Fruit fly (Drosophila melanogaster): ENCODE measurements around the gene CG17195.

- no peak for TF ChIP-seq tai (GFP tag; optimal IDR thresholded peaks at IDR 0.05)
- no peak for TF ChIP-seq foxo (GFP tag; optimal IDR thresholded peaks at IDR 0.05)
- no peak for TF ChIP-seq CG9705 (GFP tag; optimal IDR thresholded peaks at IDR 0.05)
- no peak for TF ChIP-seq pan (optimal IDR thresholded peaks at IDR 0.05)
- no peak for TF ChIP-seq psq (GFP tag; optimal IDR thresholded peaks at IDR 0.05)
- TF ChIP-seq Hr83 (GFP tag; optimal IDR thresholded peaks at IDR 0.05; ENCODE audit: poor library complexity, severe bottlenecking) = no peak
- no peak for TF ChIP-seq dsf (GFP tag; optimal IDR thresholded peaks at IDR 0.05; ENCODE audit: borderline replicate concordance)
- no peak for TF ChIP-seq usp (GFP tag; optimal IDR thresholded peaks at IDR 0.05)
- TF ChIP-seq Myc (optimal IDR thresholded peaks at IDR 0.05) = no peak
- no peak for TF ChIP-seq rgr (GFP tag; optimal IDR thresholded peaks at IDR 0.05)
- TF ChIP-seq HLH106 (tag; optimal IDR thresholded peaks at IDR 0.05) = no peak
- TF ChIP-seq fru (GFP tag; optimal IDR thresholded peaks at IDR 0.05) = no peak
- TF ChIP-seq Mio (GFP tag; optimal IDR thresholded peaks at IDR 0.05) = no peak
Observed at dm6 chr3R:25762005-25762764, 14.8 kb downstream of the CG17195 start.
